Worm (Caenorhabditis elegans) whole organism, L4/young adult: ENCODE measurements around the gene pak-1.

ENCODE experiments used
- W03F9.2 ChIP-seq: fragments of 150-350 bp; optimal IDR thresholded peaks from 2 replicates; lab custom pipeline; 2014; ENCODE audit warnings: missing biosample characterization, missing genetic modification characterization
- dao-5 ChIP-seq: sonication (generic microtip); optimal IDR thresholded peaks from 2 replicates; lab custom pipeline; 2016; ENCODE audit warnings: missing genotype, missing genetic modification characterization, moderate library complexity, missing compliant biosample characterization
- him-1 ChIP-seq: sonication (generic microtip); optimal IDR thresholded peaks from 2 replicates; lab custom pipeline; 2016; ENCODE audit warnings: missing genotype, missing genetic modification reagents, missing genetic modification characterization, missing compliant biosample characterization

Gene pak-1

DNA sequence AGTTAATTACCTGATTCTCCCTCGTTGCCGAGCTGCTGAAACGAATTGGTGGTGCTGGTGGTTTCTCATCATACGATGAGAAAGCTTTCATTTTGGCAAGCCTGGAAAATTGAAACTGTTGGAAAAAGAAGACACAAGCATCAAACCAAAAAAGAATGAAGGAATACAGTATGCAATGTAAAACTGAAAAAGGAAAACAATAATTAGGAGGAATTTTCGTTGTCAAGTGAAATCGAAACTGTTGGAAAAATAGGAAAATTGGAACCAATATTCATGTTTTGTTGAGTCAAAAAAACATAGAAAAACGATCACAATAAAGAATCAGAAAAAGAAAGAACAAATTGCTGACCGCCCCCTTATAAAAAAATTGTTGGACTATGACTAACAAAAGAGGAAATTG lies at the start of gene pak-1:
TSS of gene pak-1 (minus strand) at position 101 of the 400 bp plus-strand sequence.
- no peak for TF ChIP-seq him-1 (tag; lab: Kevin White, UChicago)
- no peak for TF ChIP-seq W03F9.2 (tag; lab: Kevin White, UChicago)
- TF ChIP-seq dao-5 (tag; lab: Kevin White, UChicago) = no peak

DNA sequence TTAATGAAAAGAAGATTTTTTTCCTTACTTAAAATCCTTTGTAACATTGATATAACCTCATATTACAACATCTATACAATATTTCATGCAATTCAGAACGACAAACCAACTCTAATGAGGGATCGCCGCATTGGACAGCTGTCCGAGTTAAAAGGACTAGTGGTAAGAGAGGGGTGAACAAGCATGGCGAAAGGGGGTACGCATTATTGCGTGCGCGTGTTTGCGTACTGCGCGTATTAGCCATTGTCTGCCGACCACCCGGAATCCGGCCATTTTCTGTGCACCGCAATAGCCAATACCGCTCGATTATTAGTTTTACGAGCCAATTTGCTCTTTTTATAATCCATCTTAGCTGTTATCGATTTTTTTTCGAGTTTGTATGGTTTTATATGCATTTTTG lies 49.1 kb upstream of the pak-1 start, which contains the start of gene C15H9.4:
TSS of gene C15H9.4 (plus strand) at position 93 of the 400 bp plus-strand sequence.
- TF ChIP-seq him-1 (tag; lab: Kevin White, UChicago) = no peak
- TF ChIP-seq W03F9.2 (tag; lab: Kevin White, UChicago) = no peak
- TF ChIP-seq dao-5 (tag; lab: Kevin White, UChicago) = no peak

DNA sequence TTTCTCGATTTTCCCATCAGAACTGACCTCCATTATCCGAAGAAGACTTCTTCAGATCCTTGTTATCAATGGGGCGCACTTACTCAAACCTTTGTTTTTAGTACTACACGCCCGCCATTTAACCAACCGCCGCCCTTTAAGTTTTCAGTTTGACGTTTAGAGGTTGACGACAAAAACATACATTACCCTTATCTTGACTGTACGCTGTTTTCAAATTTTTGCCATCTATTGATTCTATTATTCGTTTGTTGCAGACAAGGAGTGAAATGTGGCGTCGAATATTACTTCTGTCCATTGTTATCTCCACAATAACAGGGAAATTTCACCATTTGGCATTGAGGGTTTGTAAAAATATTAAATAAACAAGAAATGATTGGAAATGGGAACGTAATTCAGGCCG lies 44.6 kb upstream of the pak-1 start, which contains the start of gene C15H9.5:
TSS of gene C15H9.5 (plus strand) at position 255 of the 400 bp plus-strand sequence.
- TF ChIP-seq him-1 (tag; lab: Kevin White, UChicago) (no peak), W03F9.2 (tag; lab: Kevin White, UChicago) (no peak), dao-5 (tag; lab: Kevin White, UChicago) (no peak)

DNA sequence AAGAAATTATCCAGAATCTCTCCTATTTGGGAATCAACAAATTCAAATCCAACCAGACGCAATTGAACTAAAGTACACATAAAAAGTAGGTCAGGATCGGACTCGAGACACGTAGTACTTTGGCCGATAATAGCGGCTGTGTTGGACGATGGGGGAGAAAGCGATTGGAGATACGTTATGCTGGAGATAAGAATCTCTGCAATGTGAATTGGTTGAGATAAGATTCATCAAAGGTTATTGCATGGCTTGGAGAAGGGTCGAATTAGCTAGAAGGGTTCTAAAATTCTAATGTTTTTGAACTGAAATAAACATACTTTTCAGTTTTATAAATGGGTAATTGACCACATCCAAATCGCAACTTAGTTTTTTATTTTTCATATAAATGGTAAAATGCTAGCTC lies 44.1 kb upstream of the pak-1 start:
- TF ChIP-seq W03F9.2 (tag; lab: Kevin White, UChicago) = no peak
- TF ChIP-seq dao-5 (tag; lab: Kevin White, UChicago) = no peak
- no peak for TF ChIP-seq him-1 (tag; lab: Kevin White, UChicago)

DNA sequence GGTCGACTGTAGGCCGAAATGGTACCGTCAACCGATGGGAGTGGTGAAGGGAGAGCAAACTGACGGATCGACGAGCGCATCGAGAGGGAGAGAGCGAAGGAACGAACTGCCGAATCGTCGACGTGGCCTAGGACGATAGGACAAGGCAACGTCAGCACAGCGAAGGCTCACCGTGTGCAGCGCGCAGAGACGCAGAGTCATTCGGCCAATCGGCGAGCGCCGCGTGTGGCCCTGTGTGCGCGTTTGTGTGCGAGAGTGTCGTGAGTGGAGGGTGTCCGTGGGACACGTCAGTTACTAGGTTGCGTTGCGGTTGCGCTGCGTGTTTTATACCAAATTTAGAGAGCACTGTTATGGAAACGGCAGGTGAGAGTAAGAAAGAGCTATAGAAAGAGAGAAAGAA lies 43.6 kb upstream of the pak-1 start, which contains the start of gene hsp-3:
TSS of gene hsp-3 (minus strand) at position 158 of the 400 bp plus-strand sequence.
- TF ChIP-seq dao-5 (tag; lab: Kevin White, UChicago) (peak; percentile 16), W03F9.2 (tag; lab: Kevin White, UChicago) (peak; percentile 31), him-1 (tag; lab: Kevin White, UChicago) (peak; percentile 82)

DNA sequence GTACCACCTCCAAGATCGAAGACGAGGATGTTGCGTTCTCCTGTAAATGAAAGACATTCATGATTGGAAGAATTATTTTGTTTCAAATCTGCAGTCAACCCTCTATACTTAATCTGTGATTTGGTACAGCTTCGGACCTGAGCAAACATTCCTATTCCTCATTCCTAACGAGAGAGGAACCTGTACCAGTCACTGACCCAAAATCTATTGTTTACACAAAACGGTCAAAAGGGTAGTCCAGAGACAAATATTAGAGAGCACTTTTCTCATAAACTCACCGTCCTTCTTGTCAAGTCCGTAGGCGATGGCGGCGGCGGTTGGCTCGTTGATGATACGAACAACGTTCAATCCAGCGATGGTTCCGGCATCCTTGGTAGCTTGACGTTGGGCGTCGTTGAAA lies 42.4 kb upstream of the pak-1 start:
- no peak for TF ChIP-seq W03F9.2 (tag; lab: Kevin White, UChicago)
- no peak for TF ChIP-seq dao-5 (tag; lab: Kevin White, UChicago)
- no peak for TF ChIP-seq him-1 (tag; lab: Kevin White, UChicago)

DNA sequence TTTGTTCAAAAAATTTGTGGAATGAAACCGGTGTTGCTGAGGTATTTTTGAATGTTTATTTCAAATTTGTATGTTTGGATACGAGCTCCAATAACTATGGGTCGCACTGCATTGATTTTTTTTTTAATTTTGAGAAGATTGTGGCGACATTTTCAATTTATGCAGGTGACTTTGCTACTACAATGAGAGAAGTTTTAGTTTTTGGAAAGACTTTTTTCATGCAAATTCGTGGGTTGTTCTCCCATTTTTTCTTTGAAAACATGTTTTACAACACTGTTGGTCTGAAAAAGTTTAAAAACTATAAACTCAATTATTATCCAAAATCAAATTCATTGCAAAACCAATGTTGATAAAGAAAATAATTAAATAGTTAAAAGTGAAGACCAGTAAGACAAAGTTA lies 40.3 kb upstream of the pak-1 start:
- TF ChIP-seq dao-5 (tag; lab: Kevin White, UChicago) = no peak
- no peak for TF ChIP-seq W03F9.2 (tag; lab: Kevin White, UChicago)
- no peak for TF ChIP-seq him-1 (tag; lab: Kevin White, UChicago)

DNA sequence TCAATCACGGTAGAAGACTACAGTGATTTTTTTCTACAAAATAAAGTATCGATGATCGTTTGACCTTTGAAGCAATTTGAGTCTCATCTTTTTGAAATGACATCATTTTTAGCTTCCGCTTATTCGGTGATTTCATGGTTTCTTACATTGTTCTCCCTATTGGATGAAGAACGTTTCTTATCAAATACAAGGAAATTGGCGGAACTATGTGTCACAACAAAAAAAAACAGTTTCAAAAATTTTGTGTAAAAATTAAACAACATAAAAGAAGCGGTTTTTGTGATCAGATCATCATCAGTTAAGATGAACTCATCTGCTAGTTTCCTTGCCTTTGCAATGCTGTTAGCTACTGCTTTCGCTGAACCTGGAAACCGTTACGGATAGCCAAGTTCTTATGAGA lies 39.3 kb upstream of the pak-1 start, which contains the start of gene C45B2.8:
TSS of gene C45B2.8 (plus strand) at position 301 of the 400 bp plus-strand sequence.
- TF ChIP-seq him-1 (tag; lab: Kevin White, UChicago) = no peak
- TF ChIP-seq dao-5 (tag; lab: Kevin White, UChicago) = no peak
- no peak for TF ChIP-seq W03F9.2 (tag; lab: Kevin White, UChicago)

DNA sequence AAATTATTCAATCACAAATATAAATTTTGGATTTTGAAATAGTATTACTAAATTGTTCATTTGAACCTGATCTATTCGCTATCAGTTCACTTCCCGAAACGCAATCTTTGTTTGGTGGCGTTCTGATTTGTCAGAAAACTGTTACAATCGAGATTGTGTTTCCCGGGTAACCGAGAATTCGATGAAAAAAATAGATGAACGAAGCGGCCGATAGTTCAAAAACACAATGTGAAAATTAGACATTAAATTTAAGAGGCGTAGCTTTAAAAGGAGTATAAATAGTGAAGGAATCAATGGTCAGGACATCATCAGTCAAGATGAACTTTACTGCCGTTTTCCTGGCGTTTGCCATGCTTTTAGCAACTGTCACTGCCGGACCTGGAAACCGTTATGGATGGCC lies 37.4 kb upstream of the pak-1 start, which contains the start of gene C45B2.1:
TSS of gene C45B2.1 (plus strand) at position 301 of the 400 bp plus-strand sequence.
- no peak for TF ChIP-seq W03F9.2 (tag; lab: Kevin White, UChicago)
- TF ChIP-seq him-1 (tag; lab: Kevin White, UChicago) = no peak
- no peak for TF ChIP-seq dao-5 (tag; lab: Kevin White, UChicago)

DNA sequence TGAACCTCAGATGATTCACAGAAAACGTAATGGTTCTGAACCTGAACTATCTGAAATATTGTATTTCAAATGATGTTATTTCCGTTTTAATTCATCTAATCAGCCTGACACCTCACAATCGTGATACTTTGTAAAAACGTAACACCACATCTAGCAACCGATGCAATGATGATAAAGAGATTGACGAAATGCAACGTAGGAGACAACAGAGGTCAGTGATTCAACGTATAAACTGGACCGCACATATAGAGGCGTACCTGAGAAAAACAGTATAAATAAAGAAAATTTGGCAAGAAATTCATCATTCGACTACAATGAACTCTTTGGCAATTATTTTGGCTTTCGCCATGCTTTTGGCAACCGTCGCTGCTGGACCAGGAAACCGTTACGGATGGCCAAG lies 36.0 kb upstream of the pak-1 start, which contains the start of gene C45B2.2:
TSS of gene C45B2.2 (plus strand) at position 301 of the 400 bp plus-strand sequence.
- TF ChIP-seq W03F9.2 (tag; lab: Kevin White, UChicago) = no peak
- TF ChIP-seq dao-5 (tag; lab: Kevin White, UChicago) = no peak

DNA sequence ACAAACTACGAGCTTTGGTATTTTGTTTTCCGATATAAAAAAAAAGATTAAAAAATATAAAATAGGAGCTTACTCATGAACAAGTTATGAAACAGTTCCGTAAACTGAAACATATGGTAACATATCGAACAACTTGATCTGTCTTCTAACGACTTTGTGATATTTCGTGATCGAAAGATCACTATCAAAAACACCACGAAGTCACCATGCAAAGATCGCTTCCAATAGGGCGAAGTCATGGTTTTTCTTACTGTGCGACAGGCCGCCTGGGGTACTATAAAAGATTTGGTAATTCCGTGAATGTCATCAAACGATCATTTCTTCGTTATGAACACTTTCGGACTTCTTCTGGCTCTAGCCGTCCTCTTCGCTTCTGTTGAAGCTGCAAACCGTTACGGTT lies 34.3 kb upstream of the pak-1 start, which contains the start of gene C45B2.3:
TSS of gene C45B2.3 (plus strand) at position 301 of the 400 bp plus-strand sequence.
- TF ChIP-seq dao-5 (tag; lab: Kevin White, UChicago) (no peak), him-1 (tag; lab: Kevin White, UChicago) (no peak), W03F9.2 (tag; lab: Kevin White, UChicago) (no peak)

DNA sequence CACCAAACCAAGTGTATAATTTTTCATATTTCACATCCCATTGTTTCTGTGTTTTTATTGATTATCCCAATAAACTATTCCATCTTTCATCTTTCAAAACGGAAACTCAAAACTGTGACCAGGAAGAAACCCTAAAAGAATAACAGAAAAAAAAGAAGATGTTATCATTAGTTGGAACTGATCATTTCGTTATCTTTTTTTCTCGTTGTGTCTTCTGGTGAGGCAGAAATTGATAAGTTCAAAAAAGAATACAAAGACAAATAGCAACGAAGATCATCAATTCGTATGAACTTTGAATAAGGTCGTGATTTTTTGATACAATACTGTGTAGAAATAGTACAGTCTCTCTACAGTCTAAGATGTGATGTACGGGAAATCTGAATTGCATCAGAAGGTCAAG lies 33.4 kb upstream of the pak-1 start:
- no peak for TF ChIP-seq him-1 (tag; lab: Kevin White, UChicago)
- TF ChIP-seq W03F9.2 (tag; lab: Kevin White, UChicago) = no peak
- TF ChIP-seq dao-5 (tag; lab: Kevin White, UChicago) = no peak

DNA sequence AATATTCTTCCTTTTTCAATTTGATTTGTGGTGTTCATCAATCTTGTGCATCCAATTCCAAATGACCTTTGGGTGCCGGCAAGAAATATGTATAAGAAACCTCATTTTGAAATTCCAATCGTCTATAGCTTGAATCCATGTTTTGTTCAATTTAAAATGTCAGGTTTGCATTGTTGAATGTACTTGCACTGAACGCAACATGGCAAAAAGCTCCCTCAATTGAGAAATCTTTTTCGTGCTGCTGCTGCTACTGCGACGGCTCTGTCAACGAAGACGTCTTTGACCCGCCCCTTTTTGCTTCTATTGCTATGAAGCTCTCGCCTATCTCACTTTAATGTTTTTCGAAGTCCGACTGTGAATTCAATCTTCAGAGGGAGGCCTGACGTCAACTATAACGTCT lies 26.8 kb upstream of the pak-1 start, which contains the start of gene lgc-58:
TSS of gene lgc-58 (plus strand) at position 301 of the 400 bp plus-strand sequence.
- TF ChIP-seq W03F9.2 (tag; lab: Kevin White, UChicago) (no peak), dao-5 (tag; lab: Kevin White, UChicago) (no peak), him-1 (tag; lab: Kevin White, UChicago) (no peak)

DNA sequence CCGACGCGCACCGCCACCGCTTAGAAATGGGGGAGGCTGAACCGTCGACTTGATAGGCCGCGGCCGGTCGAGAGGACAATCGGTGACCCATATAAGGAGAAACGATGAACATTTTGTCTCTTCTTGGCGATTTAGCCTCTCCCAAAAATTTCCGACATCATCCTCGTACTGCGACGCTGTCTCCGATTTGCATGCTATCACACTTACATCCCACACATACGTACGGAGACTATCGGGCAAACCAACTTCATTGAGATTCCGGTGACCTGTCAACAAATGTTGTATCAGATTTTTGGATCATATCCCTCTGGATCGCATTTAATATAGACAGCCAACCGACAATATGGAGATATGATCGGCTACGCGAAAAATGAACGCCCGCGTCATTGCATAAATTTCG lies 18.2 kb upstream of the pak-1 start:
- TF ChIP-seq him-1 (tag; lab: Kevin White, UChicago) (no peak), dao-5 (tag; lab: Kevin White, UChicago) (no peak), W03F9.2 (tag; lab: Kevin White, UChicago) (no peak)
